Worm (Caenorhabditis elegans): Measurements from ENCODE around the gene nspd-5.

The nspd-5 gene

ce11 chrII:4882498-4882897 is 22.3 kb upstream of the nspd-5 start:
- TF ChIP-seq nhr-120 (GFP tag; IDR thresholded peaks at IDR 0.05) (no peak), cebp-2 (GFP tag; IDR thresholded peaks at IDR 0.05) (no peak), fkh-3 (tag; optimal IDR thresholded peaks at IDR 0.05) (no peak), sptf-2 (GFP tag; optimal IDR thresholded peaks at IDR 0.05) (no peak), hrde-1 (tag; optimal IDR thresholded peaks at IDR 0.05; ENCODE audit: borderline replicate concordance) (no peak), him-1 (tag; optimal IDR thresholded peaks at IDR 0.05) (no peak), egrh-3 (GFP tag; IDR thresholded peaks at IDR 0.05) (no peak), repo-1 (tag; optimal IDR thresholded peaks at IDR 0.05) (no peak), ztf-25 (GFP tag; IDR thresholded peaks at IDR 0.05) (no peak), tbp1 (GFP tag; optimal IDR thresholded peaks at IDR 0.05) (no peak)

- TF ChIP-seq somi-1 (GFP tag; optimal IDR thresholded peaks at IDR 0.05) = no peak
- no peak for TF ChIP-seq F33H1.4 (GFP tag; IDR thresholded peaks at IDR 0.05)
- TF ChIP-seq attf-3 (GFP tag; conservative IDR thresholded peaks at IDR 0.05) = no peak
- TF ChIP-seq mxl-1 (tag; optimal IDR thresholded peaks at IDR 0.05) = no peak
- no peak for TF ChIP-seq ztf-26 (tag; optimal IDR thresholded peaks at IDR 0.05)
- no peak for TF ChIP-seq ztf-28 (GFP tag; IDR thresholded peaks at IDR 0.05)
- TF ChIP-seq F37B4.10 (GFP tag; IDR thresholded peaks at IDR 0.05) = no peak
- peak; percentile 41 for TF ChIP-seq tbp1 (GFP tag; optimal IDR thresholded peaks at IDR 0.05)
- TF ChIP-seq T26A5.8 (tag; optimal IDR thresholded peaks at IDR 0.05) = no peak
- TF ChIP-seq F55B11.4 (tag; optimal IDR thresholded peaks at IDR 0.05; ENCODE audit: borderline replicate concordance, insufficient read depth) = no peak
- no peak for TF ChIP-seq lin-35 (GFP tag; optimal IDR thresholded peaks at IDR 0.05)
- 0 out of 2 replicates have a peak, but pooled peaks have one; percentile 32 for TF ChIP-seq nfyb-1 (GFP tag; IDR thresholded peaks at IDR 0.05)
- no peak for TF ChIP-seq ztf-6 (GFP tag; IDR thresholded peaks at IDR 0.05)
- TF ChIP-seq madf-10 (tag; optimal IDR thresholded peaks at IDR 0.05) = no peak
- TF ChIP-seq K11D2.4 (GFP tag; IDR thresholded peaks at IDR 0.05) = no peak
- no peak for TF ChIP-seq nhr-90 (tag; optimal IDR thresholded peaks at IDR 0.05)
- no peak for TF ChIP-seq B0019.2 (GFP tag; conservative IDR thresholded peaks at IDR 0.05)
- no peak for TF ChIP-seq ceh-79 (tag; optimal IDR thresholded peaks at IDR 0.05)
- TF ChIP-seq attf-6 (GFP tag; IDR thresholded peaks at IDR 0.05) = no peak
- TF ChIP-seq ceh-40 (GFP tag; IDR thresholded peaks at IDR 0.05) = no peak
- no peak for TF ChIP-seq him-1 (tag; optimal IDR thresholded peaks at IDR 0.05)
- no peak for TF ChIP-seq let-526 (GFP tag; IDR thresholded peaks at IDR 0.05)
- no peak for TF ChIP-seq snpc-3.4 (tag; optimal IDR thresholded peaks at IDR 0.05)
- TF ChIP-seq unc-130 (GFP tag; optimal IDR thresholded peaks at IDR 0.05) = no peak
- TF ChIP-seq dpl-1 (GFP tag; optimal IDR thresholded peaks at IDR 0.05) = peak; percentile 48
- TF ChIP-seq lir-1 (GFP tag; conservative IDR thresholded peaks at IDR 0.05) = no peak
- no peak for TF ChIP-seq nhr-120 (GFP tag; IDR thresholded peaks at IDR 0.05)
- no peak for TF ChIP-seq C06A6.2 (GFP tag; conservative IDR thresholded peaks at IDR 0.05)
- no peak for TF ChIP-seq Y53G8AR.9 (GFP tag; conservative IDR thresholded peaks at IDR 0.05)
- no peak for TF ChIP-seq snpc-1.3 (tag; optimal IDR thresholded peaks at IDR 0.05; ENCODE audit: insufficient read depth)
- no peak for TF ChIP-seq Y56A3A.18 (GFP tag; IDR thresholded peaks at IDR 0.05)
- TF ChIP-seq D2030.7 (GFP tag; IDR thresholded peaks at IDR 0.05) = peak; percentile 25; the same call in 1 of the 2 replicates
- TF ChIP-seq ceh-27 (GFP tag; optimal IDR thresholded peaks at IDR 0.05) = peak; percentile 38
- no peak for TF ChIP-seq gei-17 (GFP tag; optimal IDR thresholded peaks at IDR 0.05)
- TF ChIP-seq zim-3 (tag; optimal IDR thresholded peaks at IDR 0.05) = no peak
- peak; percentile 68 for TF ChIP-seq efl-1 (GFP tag; optimal IDR thresholded peaks at IDR 0.05)
- TF ChIP-seq cebp-1 (GFP tag; IDR thresholded peaks at IDR 0.05) = no peak
- peak; percentile 1 for TF ChIP-seq cebp-1 (tag; optimal IDR thresholded peaks at IDR 0.05)
- peak; percentile 35; the same call in 1 of the 2 replicates for TF ChIP-seq madf-8 (GFP tag; conservative IDR thresholded peaks at IDR 0.05)
- no peak for TF ChIP-seq nfya-1 (tag; optimal IDR thresholded peaks at IDR 0.05; ENCODE audit: borderline replicate concordance, insufficient read depth)
- TF ChIP-seq ztf-25 (GFP tag; IDR thresholded peaks at IDR 0.05) = no peak
- TF ChIP-seq sptf-2 (GFP tag; optimal IDR thresholded peaks at IDR 0.05) = no peak
Measured at ce11 chrII:4881727-4882126, 21.6 kb upstream of the nspd-5 start, which contains the start of gene gst-7. gst-7 (plus strand) TSS chrII:4882062.
